Worm (Caenorhabditis elegans) whole organism, L4 larva: ENCODE measurements around the gene csp-2.

Experiments
- F10B5.3 ChIP-seq: sonication (generic microtip); optimal IDR thresholded peaks from 2 replicates; lab custom pipeline; 2016; ENCODE audit warnings: mild to moderate bottlenecking, missing genetic modification characterization, missing compliant biosample characterization
- F49E8.2 ChIP-seq: sonication (generic microtip); optimal IDR thresholded peaks from 2 replicates; lab custom pipeline; 2016; ENCODE audit warnings: missing compliant biosample characterization, mild to moderate bottlenecking, missing genetic modification characterization, borderline replicate concordance
- T20F7.1 ChIP-seq: fragments of 200-800 bp; sonication (Bioruptor generic); optimal IDR thresholded peaks from 2 replicates; lab custom pipeline; 2018; ENCODE audit warnings: mild to moderate bottlenecking, missing genetic modification characterization, missing compliant biosample characterization
- T26A8.4 ChIP-seq: fragments of 200-800 bp; sonication (Bioruptor generic); IDR thresholded peaks from 2 replicates; pipeline ENCODE4 v1.3.6; 2022; ENCODE audit warnings: missing genetic modification characterization, missing compliant biosample characterization
- Y5F2A.4 ChIP-seq: fragments of 200-800 bp; sonication (Bioruptor generic); optimal IDR thresholded peaks from 2 replicates; lab custom pipeline; 2018; ENCODE audit warnings: mild to moderate bottlenecking, missing genetic modification characterization, missing compliant biosample characterization
- ZK337.2 ChIP-seq: fragments of 200-800 bp; sonication (Bioruptor generic); IDR thresholded peaks from 2 replicates; pipeline ENCODE4 v1.3.6; 2022; ENCODE audit warnings: missing genetic modification reagents, missing genetic modification characterization, missing compliant biosample characterization
- aly-2 ChIP-seq: sonication (generic microtip); optimal IDR thresholded peaks from 2 replicates; lab custom pipeline; 2018; ENCODE audit warnings: missing biosample characterization, missing genetic modification characterization
- ceh-44 ChIP-seq: fragments of 200-800 bp; sonication (Bioruptor generic); IDR thresholded peaks from 2 replicates; pipeline ENCODE4 v1.3.6; 2022; ENCODE audit warnings: missing genetic modification reagents, missing genetic modification characterization, missing compliant biosample characterization
- ceh-62 ChIP-seq: sonication (generic microtip); optimal IDR thresholded peaks from 2 replicates; lab custom pipeline; 2017; ENCODE audit warnings: missing biosample characterization, missing genetic modification characterization
- ceh-82 ChIP-seq: sonication (generic microtip); optimal IDR thresholded peaks from 2 replicates; lab custom pipeline; 2017; ENCODE audit warnings: missing biosample characterization, missing genetic modification characterization
- ces-1 ChIP-seq: fragments of 150-350 bp; sonication (generic microtip); optimal IDR thresholded peaks from 4 replicates; lab custom pipeline; 2014; ENCODE audit warnings: missing biosample characterization, missing genetic modification reagents, missing genetic modification characterization
- ctbp-1 ChIP-seq: fragments of 200-800 bp; sonication (Bioruptor generic); IDR thresholded peaks from 2 replicates; pipeline ENCODE4 v1.3.6; 2022; ENCODE audit warnings: missing genetic modification reagents, missing genetic modification characterization, missing compliant biosample characterization
- daf-12 ChIP-seq: fragments of 150-350 bp; optimal IDR thresholded peaks from 2 replicates; lab custom pipeline; 2014; ENCODE audit warnings: missing biosample characterization, missing genetic modification reagents, missing genetic modification characterization
- daf-16 ChIP-seq, 3 experiments: sonication (generic microtip); optimal IDR thresholded peaks; 2 replicates each; lab custom pipeline; 2016 to 2017; ENCODE audit warnings: missing genetic modification characterization in 3 of 3, missing genetic modification reagents in 3 of 3, mild to moderate bottlenecking in 2 of 3, missing compliant biosample characterization in 2 of 3, missing biosample characterization in 1 of 3, moderate library complexity in 1 of 3
- dmd-6 ChIP-seq: fragments of 200-800 bp; sonication (Bioruptor generic); IDR thresholded peaks from 2 replicates; pipeline ENCODE4 v1.3.6; 2022; ENCODE audit warnings: missing genetic modification reagents, missing genetic modification characterization, missing compliant biosample characterization
- duxl-1 ChIP-seq: sonication (generic microtip); optimal IDR thresholded peaks from 2 replicates; lab custom pipeline; 2016; ENCODE audit warnings: mild to moderate bottlenecking, missing genetic modification characterization, moderate library complexity, missing compliant biosample characterization; ENCODE audit not compliant: poor library complexity
- dve-1 ChIP-seq: sonication (generic microtip); optimal IDR thresholded peaks from 2 replicates; lab custom pipeline; 2017; ENCODE audit warnings: antibody characterized with exemption, mild to moderate bottlenecking, missing genetic modification characterization, missing compliant biosample characterization; ENCODE audit not compliant: insufficient read depth
- fkh-10 ChIP-seq: fragments of 150-350 bp; optimal IDR thresholded peaks from 2 replicates; lab custom pipeline; 2014; ENCODE audit warnings: missing biosample characterization, missing genetic modification reagents, missing genetic modification characterization
- hif-1 ChIP-seq, 2 experiments: sonication (generic microtip); optimal IDR thresholded peaks; 2 replicates each; lab custom pipeline; 2016 to 2017; ENCODE audit warnings: missing compliant biosample characterization in 2 of 2, missing genetic modification characterization in 2 of 2, missing genetic modification reagents in 2 of 2, missing genotype in 2 of 2, mild to moderate bottlenecking in 1 of 2
- hlh-30 ChIP-seq: sonication (generic microtip); optimal IDR thresholded peaks from 2 replicates; lab custom pipeline; 2017; ENCODE audit warnings: antibody characterized with exemption, mild to moderate bottlenecking, missing genetic modification characterization, missing compliant biosample characterization; ENCODE audit not compliant: insufficient read depth
- lin-1 ChIP-seq: fragments of 200-800 bp; sonication (Bioruptor generic); IDR thresholded peaks from 2 replicates; pipeline ENCODE4 v1.3.6; 2022; ENCODE audit warnings: missing genetic modification reagents, missing genetic modification characterization, missing compliant biosample characterization
- lin-13 ChIP-seq: fragments of 150-350 bp; optimal IDR thresholded peaks from 2 replicates; lab custom pipeline; 2014; ENCODE audit warnings: missing biosample characterization, missing genetic modification reagents, missing genetic modification characterization
- lin-29 ChIP-seq: fragments of 200-800 bp; sonication (Bioruptor generic); IDR thresholded peaks from 2 replicates; pipeline ENCODE4 v1.3.6; 2022; ENCODE audit warnings: missing genetic modification reagents, missing genetic modification characterization, missing compliant biosample characterization
- lin-38 ChIP-seq: fragments of 200-800 bp; sonication (Bioruptor generic); IDR thresholded peaks from 2 replicates; pipeline ENCODE4 v1.3.6; 2022; ENCODE audit warnings: missing genetic modification reagents, missing genetic modification characterization, missing compliant biosample characterization
- lir-3 ChIP-seq: sonication (generic microtip); optimal IDR thresholded peaks from 2 replicates; lab custom pipeline; 2016; ENCODE audit warnings: mild to moderate bottlenecking, missing genetic modification characterization, missing compliant biosample characterization
- lsy-2 ChIP-seq, 2 experiments: fragments of 150-350 bp in 1 of 2; sonication (generic microtip) in 1 of 2; optimal IDR thresholded peaks; 2 replicates each; lab custom pipeline; 2014 to 2017; ENCODE audit warnings: missing biosample characterization in 2 of 2, missing genetic modification characterization in 2 of 2
- mdl-1 ChIP-seq, 2 experiments: fragments of 150-350 bp in 1 of 2; sonication (generic microtip) in 1 of 2; optimal IDR thresholded peaks; 2 replicates each; lab custom pipeline; 2014 to 2017; ENCODE audit warnings: missing biosample characterization in 2 of 2, missing genetic modification characterization in 2 of 2
- mes-2 ChIP-seq: sonication (generic microtip); optimal IDR thresholded peaks from 2 replicates; lab custom pipeline; 2016; ENCODE audit warnings: missing genotype, mild to moderate bottlenecking, missing genetic modification characterization, missing compliant biosample characterization; ENCODE audit not compliant: poor library complexity, severe bottlenecking
- mxl-3 ChIP-seq: fragments of 200-800 bp; sonication (Bioruptor generic); optimal IDR thresholded peaks from 2 replicates; lab custom pipeline; 2018; ENCODE audit warnings: mild to moderate bottlenecking, missing genetic modification characterization, missing compliant biosample characterization
- nhr-102 ChIP-seq: sonication (generic microtip); optimal IDR thresholded peaks from 2 replicates; lab custom pipeline; 2016; ENCODE audit warnings: mild to moderate bottlenecking, missing genetic modification characterization, moderate library complexity, missing compliant biosample characterization
- nhr-111 ChIP-seq: fragments of 200-800 bp; sonication (Bioruptor generic); optimal IDR thresholded peaks from 2 replicates; lab custom pipeline; 2018; ENCODE audit warnings: mild to moderate bottlenecking, missing genetic modification characterization, missing compliant biosample characterization
- nhr-28 ChIP-seq: fragments of 150-350 bp; optimal IDR thresholded peaks from 2 replicates; lab custom pipeline; 2014; ENCODE audit warnings: missing biosample characterization, missing genetic modification characterization
- nhr-48 ChIP-seq: sonication (generic microtip); optimal IDR thresholded peaks from 2 replicates; lab custom pipeline; 2016; ENCODE audit warnings: mild to moderate bottlenecking, missing genetic modification characterization, missing compliant biosample characterization
- pha-4 ChIP-seq, 2 experiments: fragments of 150-350 bp in 1 of 2; fragments of 200-800 bp in 1 of 2; sonication (Bioruptor generic) in 1 of 2; IDR thresholded peaks in 1 of 2; optimal IDR thresholded peaks in 1 of 2; 2 replicates each; pipeline versions ENCODE4 v1.3.6 to Lab custom; 2014 to 2022; ENCODE audit warnings: missing genetic modification characterization in 2 of 2, missing genetic modification reagents in 2 of 2, missing biosample characterization in 1 of 2, missing compliant biosample characterization in 1 of 2
- rbr-2 ChIP-seq: sonication (generic microtip); optimal IDR thresholded peaks from 2 replicates; lab custom pipeline; 2016; ENCODE audit warnings: missing genotype, missing genetic modification characterization, missing compliant biosample characterization
- saeg-2 ChIP-seq: fragments of 200-800 bp; sonication (Bioruptor generic); IDR thresholded peaks from 2 replicates; pipeline ENCODE4 v1.3.6; 2022; ENCODE audit warnings: missing genetic modification reagents, missing genetic modification characterization, missing compliant biosample characterization
- sdz-12 ChIP-seq: fragments of 200-800 bp; sonication (Bioruptor generic); optimal IDR thresholded peaks from 2 replicates; lab custom pipeline; 2018; ENCODE audit warnings: mild to moderate bottlenecking, missing genetic modification characterization, missing compliant biosample characterization
- skn-1 ChIP-seq: fragments of 150-350 bp; optimal IDR thresholded peaks from 2 replicates; lab custom pipeline; 2014; ENCODE audit warnings: missing biosample characterization, missing genetic modification characterization
- snpc-1.2 ChIP-seq: fragments of 200-800 bp; sonication (Bioruptor generic); IDR thresholded peaks from 2 replicates; pipeline ENCODE4 v1.3.6; 2022; ENCODE audit warnings: missing genetic modification reagents, missing genetic modification characterization, missing compliant biosample characterization
- snpc-4 ChIP-seq: fragments of 150-350 bp; optimal IDR thresholded peaks from 2 replicates; lab custom pipeline; 2014; ENCODE audit warnings: missing biosample characterization, missing genetic modification characterization
- spr-1 ChIP-seq: sonication (generic microtip); optimal IDR thresholded peaks from 2 replicates; lab custom pipeline; 2016; ENCODE audit warnings: mild to moderate bottlenecking, missing genetic modification characterization, missing compliant biosample characterization
- spr-3 ChIP-seq: fragments of 200-800 bp; sonication (Bioruptor generic); optimal IDR thresholded peaks from 2 replicates; lab custom pipeline; 2018; ENCODE audit warnings: mild to moderate bottlenecking, missing genetic modification characterization, missing compliant biosample characterization
- tag-97 ChIP-seq: fragments of 200-800 bp; sonication (Bioruptor generic); IDR thresholded peaks from 2 replicates; pipeline ENCODE4 v1.3.6; 2022; ENCODE audit warnings: missing genetic modification characterization, missing compliant biosample characterization
- unc-62 ChIP-seq, 3 experiments: fragments of 150-350 bp in 1 of 3; sonication (generic microtip); optimal IDR thresholded peaks in 2 of 3; peaks in 1 of 3; 1 replicate in 1 of 3; 2 replicates in 2 of 3; lab custom pipeline; 2014 to 2017; ENCODE audit warnings: missing biosample characterization in 3 of 3, missing genetic modification characterization in 3 of 3, missing genetic modification reagents in 3 of 3, missing genotype in 1 of 3
- vab-7 ChIP-seq: fragments of 200-800 bp; sonication (Bioruptor generic); IDR thresholded peaks from 2 replicates; pipeline ENCODE4 v1.3.6; 2022; ENCODE audit warnings: missing genetic modification reagents, missing genetic modification characterization, missing compliant biosample characterization
- zip-2 ChIP-seq: fragments of 150-350 bp; optimal IDR thresholded peaks from 2 replicates; lab custom pipeline; 2014; ENCODE audit warnings: missing biosample characterization, missing genetic modification characterization
- ztf-11 ChIP-seq: fragments of 150-350 bp; optimal IDR thresholded peaks from 2 replicates; lab custom pipeline; 2014; ENCODE audit warnings: missing biosample characterization, missing genetic modification characterization
- ztf-7 ChIP-seq: fragments of 150-350 bp; optimal IDR thresholded peaks from 2 replicates; lab custom pipeline; 2014; ENCODE audit warnings: missing biosample characterization, missing genetic modification characterization

Gene csp-2

DNA sequence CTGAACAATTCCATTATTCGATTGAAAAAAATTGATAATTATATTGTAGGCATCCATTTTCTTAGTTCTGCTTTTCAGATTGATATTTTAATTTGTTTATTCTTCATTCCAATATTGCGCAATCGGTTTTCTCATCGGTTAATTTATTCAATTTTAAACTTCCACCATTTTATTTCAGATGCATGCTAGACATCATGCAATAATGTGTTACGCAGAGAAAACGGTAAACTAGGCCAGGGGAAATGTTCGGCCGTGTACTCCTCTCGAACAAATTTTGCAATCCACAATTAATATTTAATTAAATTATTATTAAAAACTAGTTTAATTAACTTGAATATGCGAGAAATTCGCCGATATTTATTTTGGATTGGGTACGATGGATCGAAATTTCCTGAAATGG lies 14.1 kb downstream of the csp-2 start, which contains the start of gene Y73B6BL.29:
Gene Y73B6BL.29 (plus strand): TSS at position 263 of the 400 bp plus-strand sequence.
- TF ChIP-seq aly-2 (tag; lab: Kevin White, UChicago) (no peak), sdz-12 (GFP tag; lab: Kevin White, UChicago) (peak; percentile 90), T26A8.4 (GFP tag; lab: Robert Waterston, UW) (peak; percentile 77), T20F7.1 (GFP tag; lab: Kevin White, UChicago) (peak; percentile 71), snpc-1.2 (GFP tag; lab: Robert Waterston, UW) (peak; percentile 84), ceh-44 (GFP tag; lab: Robert Waterston, UW) (peak; percentile 93), pha-4 (GFP tag; IDR thresholded peaks at IDR 0.05; lab: Robert Waterston, UW) (peak; percentile 78; the same call in 1 of the 2 replicates), pha-4 (tag; optimal IDR thresholded peaks at IDR 0.05; lab: Kevin White, UChicago) (peak; percentile 14), ZK337.2 (peak; percentile 91), spr-3 (no peak), Y5F2A.4 (GFP tag; lab: Kevin White, UChicago) (no peak), mdl-1 (tag; optimal IDR thresholded peaks at IDR 0.05; lab: Kevin White, UChicago) (peak in 1 of 2 experiments; percentile 44), dmd-6 (GFP tag; lab: Robert Waterston, UW) (peak; percentile 78), spr-1 (peak; percentile 41), nhr-28 (tag; lab: Kevin White, UChicago) (peak; percentile 60), lin-38 (peak; percentile 86), daf-12 (tag; lab: Kevin White, UChicago) (no peak), lsy-2 (tag; optimal IDR thresholded peaks at IDR 0.05; lab: Kevin White, UChicago) (peak; percentile 68 to 96), hlh-30 (tag; lab: Kevin White, UChicago) (peak; percentile 68), vab-7 (GFP tag; lab: Robert Waterston, UW) (0 out of 2 replicates have a peak, but pooled peaks have one; percentile 22), mes-2 (tag; lab: Kevin White, UChicago) (peak; percentile 100), saeg-2 (GFP tag; lab: Robert Waterston, UW) (no peak), daf-16 (GFP tag; optimal IDR thresholded peaks at IDR 0.05; lab: Kevin White, UChicago) (peak; percentile 39 to 68), daf-16 (tag; optimal IDR thresholded peaks at IDR 0.05; lab: Kevin White, UChicago) (peak; percentile 45), nhr-102 (peak; percentile 85), nhr-48 (peak; percentile 42), ces-1 (GFP tag; lab: Kevin White, UChicago) (peak; percentile 15), nhr-111 (GFP tag; lab: Kevin White, UChicago) (no peak), mxl-3 (GFP tag; lab: Kevin White, UChicago) (peak; percentile 51), fkh-10 (GFP tag; lab: Kevin White, UChicago) (peak; percentile 71), rbr-2 (tag; lab: Kevin White, UChicago) (peak; percentile 78), ztf-7 (tag; lab: Kevin White, UChicago) (peak; percentile 84), snpc-4 (tag; lab: Kevin White, UChicago) (no peak), F10B5.3 (tag; lab: Kevin White, UChicago) (peak; percentile 54), lin-29 (GFP tag; lab: Robert Waterston, UW) (no peak), skn-1 (tag; lab: Kevin White, UChicago) (no peak), lin-1 (GFP tag; lab: Robert Waterston, UW) (peak; percentile 29; the same call in 1 of the 2 replicates), unc-62 (GFP tag; optimal IDR thresholded peaks at IDR 0.05 in 1 of 2; lab: Kevin White, UChicago) (no peak), unc-62 (tag; optimal IDR thresholded peaks at IDR 0.05; lab: Kevin White, UChicago) (no peak), duxl-1 (tag; lab: Kevin White, UChicago) (peak; percentile 94), F49E8.2 (tag; lab: Kevin White, UChicago) (peak; percentile 81), lin-13 (GFP tag; lab: Kevin White, UChicago) (peak; percentile 35), hif-1 (tag; optimal IDR thresholded peaks at IDR 0.05; lab: Kevin White, UChicago) (peak in 1 of 2 experiments; percentile 96), tag-97 (GFP tag; lab: Robert Waterston, UW) (0 out of 2 replicates have a peak, but pooled peaks have one; percentile 62), lir-3 (tag; lab: Kevin White, UChicago) (peak; percentile 35), dve-1 (peak; percentile 90), ctbp-1 (GFP tag; lab: Robert Waterston, UW) (peak; percentile 51; the same call in 1 of the 2 replicates), ceh-82 (tag; lab: Kevin White, UChicago) (no peak), zip-2 (peak; percentile 72), ztf-11 (tag; lab: Kevin White, UChicago) (no peak), ceh-62 (no peak)
